Fruit fly (Drosophila melanogaster) whole organism, pupa: ENCODE data around the gene CG17784.

Experiments
- CG10348 ChIP-seq: fragments of 200-800 bp; sonication (Bioruptor generic); IDR thresholded peaks from 2 replicates; pipeline ENCODE4 v1.3.6; 2022; ENCODE audit warnings: missing biosample characterization, missing genetic modification characterization
- CG13204 ChIP-seq: fragments of 200-800 bp; sonication (Bioruptor generic); optimal IDR thresholded peaks from 2 replicates; lab custom pipeline; 2018; ENCODE audit warnings: missing biosample characterization, mild to moderate bottlenecking, missing genetic modification characterization, moderate library complexity
- CG14655 ChIP-seq: fragments of 200-800 bp; sonication (Bioruptor generic); optimal IDR thresholded peaks from 3 replicates; lab custom pipeline; 2017; ENCODE audit warnings: mild to moderate bottlenecking, missing biosample characterization, missing genetic modification reagents, missing genetic modification characterization
- CG32121 ChIP-seq: fragments of 200-800 bp; sonication (Bioruptor generic); IDR thresholded peaks from 2 replicates; pipeline ENCODE4 v1.3.6; 2022; ENCODE audit warnings: missing biosample characterization, missing genetic modification characterization
- CG34367 ChIP-seq: fragments of 200-800 bp; sonication (Bioruptor generic); optimal IDR thresholded peaks from 2 replicates; lab custom pipeline; 2018; ENCODE audit warnings: missing biosample characterization, mild to moderate bottlenecking, missing genetic modification characterization
- CG8301 ChIP-seq: fragments of 200-800 bp; sonication (Bioruptor generic); optimal IDR thresholded peaks from 2 replicates; lab custom pipeline; 2018; ENCODE audit warnings: missing biosample characterization, mild to moderate bottlenecking, missing genetic modification characterization
- EcR ChIP-seq: fragments of 200-800 bp; sonication (Bioruptor generic); optimal IDR thresholded peaks from 3 replicates; lab custom pipeline; 2019; ENCODE audit warnings: missing biosample characterization, missing genetic modification characterization, mild to moderate bottlenecking, moderate library complexity, missing genetic modification reagents
- Ets98B ChIP-seq: fragments of 200-800 bp; sonication (Bioruptor generic); IDR thresholded peaks from 2 replicates; pipeline ENCODE4 v1.3.6; 2022; ENCODE audit warnings: missing biosample characterization, missing genetic modification characterization
- Pif1A ChIP-seq: fragments of 200-800 bp; sonication (Bioruptor generic); optimal IDR thresholded peaks from 3 replicates; lab custom pipeline; 2016; ENCODE audit warnings: missing biosample characterization, missing genetic modification characterization
- gl ChIP-seq: fragments of 200-800 bp; sonication (Bioruptor generic); optimal IDR thresholded peaks from 2 replicates; lab custom pipeline; 2018; ENCODE audit warnings: missing biosample characterization, mild to moderate bottlenecking, missing genetic modification characterization
- rn ChIP-seq: fragments of 200-800 bp; sonication (Bioruptor generic); IDR thresholded peaks from 2 replicates; pipeline ENCODE4 v1.3.6; 2022; ENCODE audit warnings: missing biosample characterization, missing genetic modification characterization

dm6 chr3R:24319083-24319381 lies 45.7 kb downstream of the CG17784 start:
- TF ChIP-seq CG14655 (GFP tag; lab: Kevin White, UChicago) (no peak), CG8301 (no peak), rn (GFP tag; lab: Robert Waterston, UW) (no peak), Ets98B (GFP tag; lab: Robert Waterston, UW) (no peak), CG34367 (tag; lab: Kevin White, UChicago) (no peak), Pif1A (GFP tag; lab: Kevin White, UChicago) (no peak), CG13204 (GFP tag; lab: Kevin White, UChicago) (no peak), CG32121 (no peak), EcR (GFP tag; lab: Kevin White, UChicago) (no peak), gl (tag; lab: Kevin White, UChicago) (no peak), CG10348 (GFP tag; lab: Robert Waterston, UW) (no peak)
